Worm (Caenorhabditis elegans): ENCODE data around the gene oxy-4.

DNA sequence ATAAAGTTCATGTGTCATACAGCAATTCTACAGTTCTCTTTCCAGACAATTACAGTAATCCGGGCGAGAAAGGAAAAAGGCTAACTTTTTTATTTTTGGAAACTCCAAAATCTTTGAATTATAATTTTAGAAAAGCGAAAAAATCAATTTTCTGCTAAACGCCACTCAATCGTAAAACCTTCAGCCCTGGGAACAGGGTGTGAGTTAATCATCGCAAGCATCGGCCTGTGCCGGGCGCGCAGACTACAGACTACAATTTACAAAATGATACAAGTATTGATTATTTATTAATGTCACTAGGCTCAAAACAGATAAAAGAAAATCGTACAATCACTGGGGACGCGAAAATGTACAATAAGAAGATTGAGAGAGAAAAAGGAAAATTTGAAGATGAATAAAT, 27.9 kb downstream of the oxy-4 start:
- TF ChIP-seq pbrm-1 (GFP tag; IDR thresholded peaks at IDR 0.05), result no peak
- no peak for TF ChIP-seq ztf-6 (GFP tag; IDR thresholded peaks at IDR 0.05)
- no peak for TF ChIP-seq madf-6 (GFP tag; IDR thresholded peaks at IDR 0.05)
- no peak for TF ChIP-seq Y53G8AR.9 (GFP tag; conservative IDR thresholded peaks at IDR 0.05)
- no peak for TF ChIP-seq nhr-90 (tag; optimal IDR thresholded peaks at IDR 0.05)
- no peak for TF ChIP-seq sea-2 (GFP tag; IDR thresholded peaks at IDR 0.05)

Data from whole organism, young adult.